In the genomic region with DNA sequence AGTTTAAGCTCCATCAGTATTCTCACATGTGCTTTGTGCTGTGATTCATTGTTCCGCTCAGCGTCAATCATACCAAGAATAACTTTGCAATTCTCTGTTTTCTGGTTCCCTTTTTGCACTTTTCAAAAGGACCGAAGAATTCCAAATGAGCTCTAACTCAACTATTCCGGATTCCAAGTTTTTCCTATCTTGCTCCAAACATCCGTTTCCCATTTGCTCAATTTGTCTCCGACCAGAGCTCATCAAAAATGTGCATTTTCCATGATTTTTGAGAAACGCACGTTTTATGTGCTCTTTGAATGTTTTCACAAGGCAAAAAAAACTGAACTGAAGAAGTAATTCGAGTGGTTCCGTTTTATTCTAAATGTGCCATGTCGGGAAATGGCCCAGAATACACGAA, we compare ENCODE assay signal across 1 worm cellular context.
A peak's percentile ranks its signal among the peaks of the same experiment; 100 is the strongest.
TF ChIP-seq lines count a peak whose summit lies in the region.

No protein-coding gene starts in this region.

TF ChIP-seq in whole organism, L4 larva, 104 proteins besides CTCF, POLR2A, EP300 and RAD21 (continued from another document):
- TF ChIP-seq duxl-1 (tag; optimal IDR thresholded peaks at IDR 0.05; lab: Kevin White, UChicago; ENCODE audit: poor library complexity) (no peak), dve-1 (tag; optimal IDR thresholded peaks at IDR 0.05; lab: Kevin White, UChicago; ENCODE audit: insufficient read depth) (no peak), egl-43 (GFP tag; IDR thresholded peaks at IDR 0.05; lab: Robert Waterston, UW) (no peak), gei-8 (GFP tag; optimal IDR thresholded peaks at IDR 0.05; lab: Kevin White, UChicago) (no peak), F37D6.2 (tag; optimal IDR thresholded peaks at IDR 0.05; lab: Kevin White, UChicago) (no peak), ZK546.5 (tag; optimal IDR thresholded peaks at IDR 0.05; lab: Kevin White, UChicago) (no peak), lin-29 (GFP tag; IDR thresholded peaks at IDR 0.05; lab: Robert Waterston, UW) (no peak), lin-38 (GFP tag; IDR thresholded peaks at IDR 0.05; lab: Robert Waterston, UW) (no peak), unc-62 (GFP tag; optimal IDR thresholded peaks at IDR 0.05 in 1 of 2; lab: Kevin White, UChicago) (peak in 1 of 2 experiments; percentile 58), unc-62 (tag; optimal IDR thresholded peaks at IDR 0.05; lab: Kevin White, UChicago) (no peak), F44E2.7 (GFP tag; IDR thresholded peaks at IDR 0.05; lab: Robert Waterston, UW) (no peak), nhr-6 (tag; optimal IDR thresholded peaks at IDR 0.05; lab: Kevin White, UChicago) (no peak), set-16 (GFP tag; IDR thresholded peaks at IDR 0.05; lab: Robert Waterston, UW) (no peak), lin-39 (tag; optimal IDR thresholded peaks at IDR 0.05; lab: Kevin White, UChicago) (no peak), mdl-1 (tag; optimal IDR thresholded peaks at IDR 0.05; lab: Kevin White, UChicago) (peak in 1 of 2 experiments; percentile 5), ceh-20 (GFP tag; IDR thresholded peaks at IDR 0.05; lab: Robert Waterston, UW) (no peak), hlh-11 (tag; optimal IDR thresholded peaks at IDR 0.05; lab: Kevin White, UChicago) (no peak), hif-1 (tag; optimal IDR thresholded peaks at IDR 0.05; lab: Kevin White, UChicago) (peak in 1 of 2 experiments; percentile 83), nhr-237 (tag; optimal IDR thresholded peaks at IDR 0.05; lab: Kevin White, UChicago) (no peak), lir-3 (tag; optimal IDR thresholded peaks at IDR 0.05; lab: Kevin White, UChicago) (no peak), daf-12 (tag; optimal IDR thresholded peaks at IDR 0.05; lab: Kevin White, UChicago) (no peak), daf-16 (GFP tag; optimal IDR thresholded peaks at IDR 0.05; lab: Kevin White, UChicago) (no peak), daf-16 (tag; optimal IDR thresholded peaks at IDR 0.05; lab: Kevin White, UChicago) (no peak)
TF ChIP-seq in whole organism, L4 larva: peak in this region for 6.
